Worm (Caenorhabditis elegans) whole organism, L4/young adult: Measurements from ENCODE around the gene msp-32.

Experiments used
- dao-5 ChIP-seq: sonication (generic microtip); optimal IDR thresholded peaks from 2 replicates; lab custom pipeline; 2016; ENCODE audit warnings: missing genotype, missing genetic modification characterization, moderate library complexity, missing compliant biosample characterization
- him-1 ChIP-seq: sonication (generic microtip); optimal IDR thresholded peaks from 2 replicates; lab custom pipeline; 2016; ENCODE audit warnings: missing genotype, missing genetic modification reagents, missing genetic modification characterization, missing compliant biosample characterization

DNA sequence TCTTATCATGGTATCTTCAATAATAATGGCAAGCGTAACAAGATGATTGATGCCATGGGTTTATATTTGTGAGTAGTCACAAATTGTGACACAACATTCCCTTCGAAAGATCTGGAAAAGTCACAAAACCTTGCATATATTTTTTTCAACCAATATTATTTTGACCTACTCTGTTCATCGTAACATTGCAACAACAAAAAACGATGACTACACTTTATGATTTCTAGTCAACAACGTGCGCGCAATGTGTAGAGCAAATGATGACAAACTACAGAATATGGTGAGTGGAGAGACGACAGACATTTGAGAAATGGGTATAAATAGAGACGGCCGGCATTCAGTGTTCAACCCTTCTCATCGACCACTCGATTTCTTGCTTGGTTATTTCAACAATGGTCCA, 16.9 kb upstream of the msp-32 start, which contains the start of gene gst-7:
- no peak for TF ChIP-seq him-1 (tag; lab: Kevin White, UChicago)
- TF ChIP-seq dao-5 (tag; lab: Kevin White, UChicago), result no peak
